Worm (Caenorhabditis elegans) whole organism, L4 larva: ENCODE data around the gene F54F2.7.
A peak's percentile ranks its signal among the peaks of the same experiment; 100 is the strongest.

Experiments
- F37D6.2 ChIP-seq: sonication (generic microtip); optimal IDR thresholded peaks from 2 replicates; lab custom pipeline; 2016; ENCODE audit warnings: mild to moderate bottlenecking, missing genetic modification characterization, missing compliant biosample characterization
- F44E2.7 ChIP-seq: fragments of 200-800 bp; sonication (Bioruptor generic); IDR thresholded peaks from 2 replicates; pipeline ENCODE4 v2.1.2; 2022; ENCODE audit warnings: missing genetic modification characterization, missing compliant biosample characterization
- F49E8.2 ChIP-seq: sonication (generic microtip); optimal IDR thresholded peaks from 2 replicates; lab custom pipeline; 2016; ENCODE audit warnings: missing compliant biosample characterization, mild to moderate bottlenecking, missing genetic modification characterization, borderline replicate concordance
- R02D3.7 ChIP-seq: fragments of 150-350 bp; sonication (generic microtip); optimal IDR thresholded peaks from 3 replicates; lab custom pipeline; 2014; ENCODE audit warnings: missing biosample characterization, missing genetic modification characterization
- aha-1 ChIP-seq: fragments of 150-350 bp; peaks from one replicate; lab custom pipeline; 2014; ENCODE audit warnings: missing biosample characterization, missing genetic modification characterization
- attf-4 ChIP-seq: sonication (generic microtip); optimal IDR thresholded peaks from 3 replicates; lab custom pipeline; 2017; ENCODE audit warnings: missing biosample characterization, missing genetic modification characterization
- ceh-28 ChIP-seq: fragments of 150-350 bp; optimal IDR thresholded peaks from 2 replicates; lab custom pipeline; 2014; ENCODE audit warnings: missing biosample characterization, missing genetic modification reagents, missing genetic modification characterization
- ceh-32 ChIP-seq: sonication (generic microtip); optimal IDR thresholded peaks from 2 replicates; lab custom pipeline; 2016; ENCODE audit warnings: mild to moderate bottlenecking, missing genetic modification characterization, missing compliant biosample characterization; ENCODE audit not compliant: poor library complexity
- ceh-62 ChIP-seq: sonication (generic microtip); optimal IDR thresholded peaks from 2 replicates; lab custom pipeline; 2017; ENCODE audit warnings: missing biosample characterization, missing genetic modification characterization
- ces-1 ChIP-seq: fragments of 150-350 bp; sonication (generic microtip); optimal IDR thresholded peaks from 4 replicates; lab custom pipeline; 2014; ENCODE audit warnings: missing biosample characterization, missing genetic modification reagents, missing genetic modification characterization
- cey-2 ChIP-seq: sonication (generic microtip); optimal IDR thresholded peaks from 3 replicates; lab custom pipeline; 2017; ENCODE audit warnings: missing genetic modification characterization, mild to moderate bottlenecking, missing compliant biosample characterization, antibody characterized with exemption, borderline replicate concordance; ENCODE audit not compliant: insufficient read depth
- ctbp-1 ChIP-seq: fragments of 200-800 bp; sonication (Bioruptor generic); IDR thresholded peaks from 2 replicates; pipeline ENCODE4 v1.3.6; 2022; ENCODE audit warnings: missing genetic modification reagents, missing genetic modification characterization, missing compliant biosample characterization
- daf-16 ChIP-seq, 3 experiments: sonication (generic microtip); optimal IDR thresholded peaks; 2 replicates each; lab custom pipeline; 2016 to 2017; ENCODE audit warnings: missing genetic modification characterization in 3 of 3, missing genetic modification reagents in 3 of 3, mild to moderate bottlenecking in 2 of 3, missing compliant biosample characterization in 2 of 3, missing biosample characterization in 1 of 3, moderate library complexity in 1 of 3
- daf-19 ChIP-seq: fragments of 200-800 bp; sonication (Bioruptor generic); conservative IDR thresholded peaks from 2 replicates; pipeline ENCODE4 v1.3.6; 2022; ENCODE audit warnings: missing genetic modification characterization, missing compliant biosample characterization
- dmd-6 ChIP-seq: fragments of 200-800 bp; sonication (Bioruptor generic); IDR thresholded peaks from 2 replicates; pipeline ENCODE4 v1.3.6; 2022; ENCODE audit warnings: missing genetic modification reagents, missing genetic modification characterization, missing compliant biosample characterization
- dpl-1 ChIP-seq: fragments of 150-350 bp; optimal IDR thresholded peaks from 2 replicates; lab custom pipeline; 2014; ENCODE audit warnings: missing biosample characterization, missing genetic modification reagents, missing genetic modification characterization
- fkh-10 ChIP-seq: fragments of 150-350 bp; optimal IDR thresholded peaks from 2 replicates; lab custom pipeline; 2014; ENCODE audit warnings: missing biosample characterization, missing genetic modification reagents, missing genetic modification characterization
- hif-1 ChIP-seq, 2 experiments: sonication (generic microtip); optimal IDR thresholded peaks; 2 replicates each; lab custom pipeline; 2016 to 2017; ENCODE audit warnings: missing compliant biosample characterization in 2 of 2, missing genetic modification characterization in 2 of 2, missing genetic modification reagents in 2 of 2, missing genotype in 2 of 2, mild to moderate bottlenecking in 1 of 2
- hlh-30 ChIP-seq: sonication (generic microtip); optimal IDR thresholded peaks from 2 replicates; lab custom pipeline; 2017; ENCODE audit warnings: antibody characterized with exemption, mild to moderate bottlenecking, missing genetic modification characterization, missing compliant biosample characterization; ENCODE audit not compliant: insufficient read depth
- jun-1 ChIP-seq: fragments of 150-350 bp; optimal IDR thresholded peaks from 2 replicates; lab custom pipeline; 2014; ENCODE audit warnings: missing biosample characterization, missing genetic modification reagents, missing genetic modification characterization
- lim-7 ChIP-seq: fragments of 200-800 bp; sonication (Bioruptor generic); IDR thresholded peaks from 2 replicates; pipeline ENCODE4 v1.3.6; 2022; ENCODE audit warnings: missing genetic modification characterization, missing compliant biosample characterization
- lin-1 ChIP-seq: fragments of 200-800 bp; sonication (Bioruptor generic); IDR thresholded peaks from 2 replicates; pipeline ENCODE4 v1.3.6; 2022; ENCODE audit warnings: missing genetic modification reagents, missing genetic modification characterization, missing compliant biosample characterization
- lin-13 ChIP-seq: fragments of 150-350 bp; optimal IDR thresholded peaks from 2 replicates; lab custom pipeline; 2014; ENCODE audit warnings: missing biosample characterization, missing genetic modification reagents, missing genetic modification characterization
- lin-38 ChIP-seq: fragments of 200-800 bp; sonication (Bioruptor generic); IDR thresholded peaks from 2 replicates; pipeline ENCODE4 v1.3.6; 2022; ENCODE audit warnings: missing genetic modification reagents, missing genetic modification characterization, missing compliant biosample characterization
- lin-39 ChIP-seq: fragments of 150-350 bp; optimal IDR thresholded peaks from 2 replicates; lab custom pipeline; 2014; ENCODE audit warnings: missing biosample characterization, missing genetic modification reagents, missing genetic modification characterization
- lsy-2 ChIP-seq, 2 experiments: fragments of 150-350 bp in 1 of 2; sonication (generic microtip) in 1 of 2; optimal IDR thresholded peaks; 2 replicates each; lab custom pipeline; 2014 to 2017; ENCODE audit warnings: missing biosample characterization in 2 of 2, missing genetic modification characterization in 2 of 2
- mdl-1 ChIP-seq, 2 experiments: fragments of 150-350 bp in 1 of 2; sonication (generic microtip) in 1 of 2; optimal IDR thresholded peaks; 2 replicates each; lab custom pipeline; 2014 to 2017; ENCODE audit warnings: missing biosample characterization in 2 of 2, missing genetic modification characterization in 2 of 2
- mdt-29 ChIP-seq: fragments of 200-800 bp; sonication (Bioruptor generic); IDR thresholded peaks from 2 replicates; pipeline ENCODE4 v1.3.6; 2022; ENCODE audit warnings: missing genetic modification reagents, missing genetic modification characterization, missing compliant biosample characterization
- mes-2 ChIP-seq: sonication (generic microtip); optimal IDR thresholded peaks from 2 replicates; lab custom pipeline; 2016; ENCODE audit warnings: missing genotype, mild to moderate bottlenecking, missing genetic modification characterization, missing compliant biosample characterization; ENCODE audit not compliant: poor library complexity, severe bottlenecking
- mxl-2 ChIP-seq: fragments of 200-800 bp; sonication (Bioruptor generic); conservative IDR thresholded peaks from 2 replicates; pipeline ENCODE4 v1.3.6; 2022; ENCODE audit warnings: missing genetic modification reagents, missing genetic modification characterization, missing compliant biosample characterization
- nhr-11 ChIP-seq: fragments of 150-350 bp; optimal IDR thresholded peaks from 2 replicates; lab custom pipeline; 2014; ENCODE audit warnings: missing biosample characterization, missing genetic modification characterization
- nhr-237 ChIP-seq: sonication (generic microtip); optimal IDR thresholded peaks from 2 replicates; lab custom pipeline; 2017; ENCODE audit warnings: missing biosample characterization, missing genetic modification characterization
- nhr-25 ChIP-seq: sonication (generic microtip); optimal IDR thresholded peaks from 2 replicates; lab custom pipeline; 2017; ENCODE audit warnings: missing genetic modification characterization, mild to moderate bottlenecking, missing compliant biosample characterization, antibody characterized with exemption, moderate library complexity, borderline replicate concordance; ENCODE audit not compliant: insufficient read depth
- nhr-28 ChIP-seq: fragments of 150-350 bp; optimal IDR thresholded peaks from 2 replicates; lab custom pipeline; 2014; ENCODE audit warnings: missing biosample characterization, missing genetic modification characterization
- nhr-48 ChIP-seq: sonication (generic microtip); optimal IDR thresholded peaks from 2 replicates; lab custom pipeline; 2016; ENCODE audit warnings: mild to moderate bottlenecking, missing genetic modification characterization, missing compliant biosample characterization
- nhr-6 ChIP-seq: fragments of 150-350 bp; optimal IDR thresholded peaks from 2 replicates; lab custom pipeline; 2014; ENCODE audit warnings: missing biosample characterization, missing genetic modification characterization
- nhr-77 ChIP-seq: fragments of 150-350 bp; optimal IDR thresholded peaks from 2 replicates; lab custom pipeline; 2014; ENCODE audit warnings: missing biosample characterization, missing genetic modification characterization
- pqm-1 ChIP-seq: sonication (generic microtip); optimal IDR thresholded peaks from 2 replicates; lab custom pipeline; 2017; ENCODE audit warnings: missing biosample characterization, missing genetic modification characterization
- saeg-2 ChIP-seq: fragments of 200-800 bp; sonication (Bioruptor generic); IDR thresholded peaks from 2 replicates; pipeline ENCODE4 v1.3.6; 2022; ENCODE audit warnings: missing genetic modification reagents, missing genetic modification characterization, missing compliant biosample characterization
- set-16 ChIP-seq: fragments of 200-800 bp; sonication (Bioruptor generic); IDR thresholded peaks from 2 replicates; pipeline ENCODE4 v1.3.6; 2022; ENCODE audit warnings: missing genetic modification reagents, missing genetic modification characterization, missing compliant biosample characterization
- spr-1 ChIP-seq: sonication (generic microtip); optimal IDR thresholded peaks from 2 replicates; lab custom pipeline; 2016; ENCODE audit warnings: mild to moderate bottlenecking, missing genetic modification characterization, missing compliant biosample characterization
- tag-97 ChIP-seq: fragments of 200-800 bp; sonication (Bioruptor generic); IDR thresholded peaks from 2 replicates; pipeline ENCODE4 v1.3.6; 2022; ENCODE audit warnings: missing genetic modification characterization, missing compliant biosample characterization
- unc-130 ChIP-seq: sonication (generic microtip); optimal IDR thresholded peaks from 2 replicates; lab custom pipeline; 2016; ENCODE audit warnings: missing genetic modification reagents, missing genetic modification characterization, missing compliant biosample characterization
- zag-1 ChIP-seq: fragments of 150-350 bp; optimal IDR thresholded peaks from 2 replicates; lab custom pipeline; 2014; ENCODE audit warnings: missing biosample characterization, missing genetic modification characterization
- zip-2 ChIP-seq: fragments of 150-350 bp; optimal IDR thresholded peaks from 2 replicates; lab custom pipeline; 2014; ENCODE audit warnings: missing biosample characterization, missing genetic modification characterization
- ztf-11 ChIP-seq: fragments of 150-350 bp; optimal IDR thresholded peaks from 2 replicates; lab custom pipeline; 2014; ENCODE audit warnings: missing biosample characterization, missing genetic modification characterization

The F54F2.7 gene

DNA sequence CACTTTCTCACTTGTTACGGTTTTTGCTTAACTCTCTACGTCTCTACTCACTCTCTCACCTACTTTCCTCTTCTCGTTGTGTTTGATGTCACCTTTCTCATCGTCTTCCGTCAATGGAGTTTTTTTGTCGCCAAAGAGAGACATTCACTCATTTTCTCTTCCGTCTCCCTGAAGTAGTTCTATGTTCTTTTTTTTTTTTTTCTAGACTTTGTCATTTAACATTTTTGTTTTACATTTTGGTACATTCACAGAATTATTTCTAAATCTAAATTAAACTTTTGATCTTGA is 6.4 kb downstream of the F54F2.7 start:
- TF ChIP-seq dmd-6 (GFP tag; lab: Robert Waterston, UW) (0 out of 2 replicates have a peak, but pooled peaks have one; percentile 7), nhr-25 (tag; lab: Kevin White, UChicago) (peak; percentile 17), nhr-6 (tag; lab: Kevin White, UChicago) (peak; percentile 37), cey-2 (tag; lab: Kevin White, UChicago) (no peak), nhr-28 (tag; lab: Kevin White, UChicago) (peak; percentile 56), lsy-2 (tag; optimal IDR thresholded peaks at IDR 0.05; lab: Kevin White, UChicago) (no peak), mes-2 (tag; lab: Kevin White, UChicago) (peak; percentile 18)

DNA sequence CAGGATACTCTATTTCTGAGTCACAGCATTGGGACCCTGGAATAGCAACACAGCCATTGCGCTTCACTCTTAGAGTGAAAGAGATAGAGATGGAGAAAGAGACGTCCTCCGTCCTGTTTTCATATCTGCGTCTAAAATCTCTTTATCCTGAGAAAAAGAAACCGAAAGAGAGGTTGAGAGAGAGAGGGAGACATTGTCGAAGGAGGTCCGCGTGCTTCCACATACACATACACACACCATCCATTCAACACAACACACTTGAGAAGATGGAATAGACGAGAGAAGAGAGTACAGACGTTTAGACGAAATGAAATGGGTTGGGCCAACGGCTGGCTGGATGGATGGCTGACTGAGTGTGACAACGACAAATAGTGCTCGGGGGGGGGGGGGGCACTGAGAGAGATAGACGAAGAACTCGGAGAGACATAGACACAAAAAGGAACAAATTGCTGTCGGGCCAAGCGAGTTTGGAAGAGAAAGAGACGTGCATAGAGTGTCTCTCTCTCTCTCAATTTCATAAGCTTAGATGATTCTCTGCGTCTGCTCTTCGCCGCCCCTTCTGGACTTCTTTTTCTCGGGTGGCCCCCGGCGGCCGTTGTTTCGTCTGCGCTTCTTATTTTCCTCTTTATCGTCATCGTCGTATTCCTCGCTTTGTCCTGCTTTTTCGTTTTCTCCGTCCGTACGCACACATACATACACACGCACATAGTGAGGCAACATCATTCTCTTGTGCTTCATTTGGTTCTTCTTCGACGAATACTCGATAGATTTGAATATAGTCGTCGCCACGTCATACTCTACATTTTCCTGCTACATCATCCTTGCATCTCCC is 7.0 kb downstream of the F54F2.7 start, which contains the start of gene F54F2.6:
Gene F54F2.6 (minus strand): TSS at position 738 of the 832 bp plus-strand sequence.
- TF ChIP-seq ztf-11 (tag; lab: Kevin White, UChicago) (no peak), pqm-1 (tag; lab: Kevin White, UChicago) (peak; percentile 35), mdl-1 (tag; optimal IDR thresholded peaks at IDR 0.05; lab: Kevin White, UChicago) (peak; percentile 69 to 98), zip-2 (tag; lab: Kevin White, UChicago) (peak; percentile 25), dmd-6 (GFP tag; lab: Robert Waterston, UW) (peak; percentile 78), aha-1 (tag; lab: Kevin White, UChicago) (peak; percentile 99), nhr-237 (peak; percentile 13), fkh-10 (GFP tag; lab: Kevin White, UChicago) (peak; percentile 74), saeg-2 (peak; percentile 15; the same call in 1 of the 2 replicates), unc-130 (GFP tag; lab: Kevin White, UChicago) (no peak), set-16 (peak; percentile 87), lim-7 (GFP tag; lab: Robert Waterston, UW) (no peak), nhr-77 (tag; lab: Kevin White, UChicago) (peak; percentile 10), nhr-25 (tag; lab: Kevin White, UChicago) (peak; percentile 10), mdt-29 (GFP tag; lab: Robert Waterston, UW) (no peak; the same call in 1 of the 2 replicates), zag-1 (tag; lab: Kevin White, UChicago) (peak; percentile 59), hif-1 (tag; optimal IDR thresholded peaks at IDR 0.05; lab: Kevin White, UChicago) (peak; percentile 65 to 85), F44E2.7 (no peak), nhr-48 (tag; lab: Kevin White, UChicago) (peak; percentile 86), spr-1 (tag; lab: Kevin White, UChicago) (no peak), lin-38 (GFP tag; lab: Robert Waterston, UW) (peak; percentile 56), F37D6.2 (tag; lab: Kevin White, UChicago) (peak; percentile 90), F49E8.2 (tag; lab: Kevin White, UChicago) (no peak), ceh-62 (tag; lab: Kevin White, UChicago) (no peak), tag-97 (GFP tag; lab: Robert Waterston, UW) (0 out of 2 replicates have a peak, but pooled peaks have one; percentile 32), R02D3.7 (no peak), nhr-11 (tag; lab: Kevin White, UChicago) (peak; percentile 81), ces-1 (GFP tag; lab: Kevin White, UChicago) (peak; percentile 27), lin-1 (peak; percentile 58), ctbp-1 (GFP tag; lab: Robert Waterston, UW) (peak; percentile 89), ceh-28 (peak; percentile 7), daf-19 (GFP tag; lab: Robert Waterston, UW) (no peak), hlh-30 (tag; lab: Kevin White, UChicago) (peak; percentile 95), dpl-1 (peak; percentile 33), ceh-32 (tag; lab: Kevin White, UChicago) (peak; percentile 12), mxl-2 (GFP tag; lab: Robert Waterston, UW) (no peak), jun-1 (tag; lab: Kevin White, UChicago) (peak; percentile 49), attf-4 (tag; lab: Kevin White, UChicago) (no peak), lin-39 (no peak), daf-16 (GFP tag; optimal IDR thresholded peaks at IDR 0.05; lab: Kevin White, UChicago) (peak; percentile 20 to 93), daf-16 (tag; optimal IDR thresholded peaks at IDR 0.05; lab: Kevin White, UChicago) (peak; percentile 8), nhr-6 (tag; lab: Kevin White, UChicago) (peak; percentile 82), lin-13 (GFP tag; lab: Kevin White, UChicago) (peak; percentile 57)
